Fruit fly (Drosophila melanogaster): ENCODE data around the gene CG8004.

The CG8004 gene

DNA sequence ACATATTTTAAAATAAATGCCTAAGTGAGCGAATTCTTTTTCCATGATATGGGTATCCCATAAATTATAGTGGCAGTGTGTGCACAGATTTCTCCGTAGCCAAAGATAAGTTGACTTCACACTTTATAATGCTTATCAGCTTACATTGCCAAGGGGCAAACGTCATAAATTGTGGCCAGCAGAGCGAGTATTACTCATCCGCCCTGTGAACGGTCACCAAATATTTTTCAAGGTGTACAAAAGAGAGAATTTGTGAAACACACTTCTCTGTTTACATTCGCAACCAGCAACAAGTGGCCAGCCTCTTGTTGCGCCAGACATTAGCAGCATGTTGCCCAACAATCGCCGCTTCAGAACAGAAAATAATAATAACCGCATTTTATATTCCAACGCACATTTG, 4.6 kb upstream of the CG8004 start:
- TF ChIP-seq Lpt (GFP tag; optimal IDR thresholded peaks at IDR 0.05) (no peak), svp (GFP tag) (peak; percentile 45), Sox14 (GFP tag; optimal IDR thresholded peaks at IDR 0.05) (no peak), CG10669 (GFP tag; optimal IDR thresholded peaks at IDR 0.05) (no peak), Eip78C (GFP tag) (peak; percentile 66), CG6163 (GFP tag; IDR thresholded peaks at IDR 0.05) (no peak; the same call in 2 of the 3 replicates), Ets96B (tag; optimal IDR thresholded peaks at IDR 0.05) (no peak), achi (GFP tag; optimal IDR thresholded peaks at IDR 0.05) (no peak), Blimp-1 (GFP tag; optimal IDR thresholded peaks at IDR 0.05) (no peak), CG1621 (tag; optimal IDR thresholded peaks at IDR 0.05) (no peak), net (GFP tag; optimal IDR thresholded peaks at IDR 0.05) (peak; percentile 21), Hr38 (GFP tag; optimal IDR thresholded peaks at IDR 0.05) (no peak), CG34406 (GFP tag; optimal IDR thresholded peaks at IDR 0.05) (no peak), CG6276 (GFP tag; optimal IDR thresholded peaks at IDR 0.05) (peak; percentile 5), Hr4 (GFP tag; optimal IDR thresholded peaks at IDR 0.05) (no peak), CG8632 (GFP tag; optimal IDR thresholded peaks at IDR 0.05) (no peak), CG11294 (GFP tag; IDR thresholded peaks at IDR 0.05) (no peak; the same call in 1 of the 2 replicates), ss (GFP tag; optimal IDR thresholded peaks at IDR 0.05) (no peak), fd85E (GFP tag; optimal IDR thresholded peaks at IDR 0.05) (no peak), OdsH (GFP tag; optimal IDR thresholded peaks at IDR 0.05) (no peak), salr (GFP tag; optimal IDR thresholded peaks at IDR 0.05) (no peak), Sox102F (GFP tag; optimal IDR thresholded peaks at IDR 0.05) (peak; percentile 9), CG6854 (GFP tag; optimal IDR thresholded peaks at IDR 0.05) (no peak), CG7368 (GFP tag; optimal IDR thresholded peaks at IDR 0.05) (peak; percentile 2), Eip75B (GFP tag; optimal IDR thresholded peaks at IDR 0.05) (no peak), CG32006 (GFP tag; optimal IDR thresholded peaks at IDR 0.05) (no peak), CG31627 (GFP tag; optimal IDR thresholded peaks at IDR 0.05) (no peak), Hr39 (GFP tag; optimal IDR thresholded peaks at IDR 0.05) (no peak), Ets21C (GFP tag; optimal IDR thresholded peaks at IDR 0.05) (no peak), CG15336 (GFP tag; IDR thresholded peaks at IDR 0.05) (peak; percentile 51), pdm3 (GFP tag; optimal IDR thresholded peaks at IDR 0.05) (no peak), CG4318 (GFP tag; optimal IDR thresholded peaks at IDR 0.05) (no peak), CG8119 (GFP tag; IDR thresholded peaks at IDR 0.05) (no peak), dsx (GFP tag; optimal IDR thresholded peaks at IDR 0.05; ENCODE audit: poor library complexity, severe bottlenecking) (no peak), CG10631 (GFP tag; optimal IDR thresholded peaks at IDR 0.05) (no peak), eg (GFP tag; IDR thresholded peaks at IDR 0.05) (no peak; the same call in 2 of the 3 replicates), vri (GFP tag; optimal IDR thresholded peaks at IDR 0.05) (peak; percentile 20), CG6808 (GFP tag; optimal IDR thresholded peaks at IDR 0.05) (no peak), Sox15 (GFP tag; optimal IDR thresholded peaks at IDR 0.05) (no peak), CG11902 (GFP tag; optimal IDR thresholded peaks at IDR 0.05) (no peak), esn (GFP tag; optimal IDR thresholded peaks at IDR 0.05) (peak; percentile 30), CG8319 (GFP tag; optimal IDR thresholded peaks at IDR 0.05) (no peak), fd59A (GFP tag; optimal IDR thresholded peaks at IDR 0.05) (no peak), CG3919 (GFP tag; optimal IDR thresholded peaks at IDR 0.05) (no peak), CG6792 (GFP tag; optimal IDR thresholded peaks at IDR 0.05) (no peak), fkh (GFP tag; optimal IDR thresholded peaks at IDR 0.05) (peak; percentile 86), CG16779 (tag; optimal IDR thresholded peaks at IDR 0.05) (no peak), CG3032 (tag; optimal IDR thresholded peaks at IDR 0.05) (no peak), CG9139 (GFP tag; optimal IDR thresholded peaks at IDR 0.05) (no peak), Eip93F (GFP tag; optimal IDR thresholded peaks at IDR 0.05) (no peak), cyc (GFP tag; optimal IDR thresholded peaks at IDR 0.05) (no peak), lz (GFP tag; optimal IDR thresholded peaks at IDR 0.05) (no peak), dac (GFP tag; optimal IDR thresholded peaks at IDR 0.05) (no peak)
